Fruit fly (Drosophila melanogaster) whole organism, embryonic: Measurements from ENCODE around the gene CG42819.
A peak's percentile ranks its signal among the peaks of the same experiment; 100 is the strongest.

Experiments
- Aef1 ChIP-seq: fragments of 200-800 bp; sonication (Bioruptor generic); IDR thresholded peaks from 3 replicates; pipeline ENCODE4 v1.3.6; 2022; ENCODE audit warnings: missing biosample characterization, missing genetic modification characterization
- Bdp1 ChIP-seq: fragments of 200-800 bp; sonication (Bioruptor generic); optimal IDR thresholded peaks from 3 replicates; lab custom pipeline; 2016; ENCODE audit warnings: missing biosample characterization, missing genetic modification characterization
- C15 ChIP-seq: fragments of 200-800 bp; sonication (Bioruptor generic); IDR thresholded peaks from 3 replicates; pipeline ENCODE4 v1.3.6; 2022; ENCODE audit warnings: missing biosample characterization, missing genetic modification characterization
- CG10209 ChIP-seq: fragments of 200-800 bp; sonication (Bioruptor generic); optimal IDR thresholded peaks from 3 replicates; lab custom pipeline; 2017; ENCODE audit warnings: missing biosample characterization, mild to moderate bottlenecking, missing genetic modification characterization, missing genetic modification reagents
- CG10431 ChIP-seq: fragments of 200-800 bp; sonication (Bioruptor generic); optimal IDR thresholded peaks from 3 replicates; lab custom pipeline; 2018; ENCODE audit warnings: missing biosample characterization, mild to moderate bottlenecking, missing genetic modification characterization
- CG10565 ChIP-seq: fragments of 200-800 bp; sonication (Bioruptor generic); optimal IDR thresholded peaks from 3 replicates; lab custom pipeline; 2016; ENCODE audit warnings: missing biosample characterization, mild to moderate bottlenecking, missing genetic modification characterization
- CG12391 ChIP-seq: fragments of 200-800 bp; sonication (Bioruptor generic); optimal IDR thresholded peaks from 3 replicates; lab custom pipeline; 2018; ENCODE audit warnings: missing biosample characterization, mild to moderate bottlenecking, missing genetic modification characterization, moderate library complexity
- CG13123 ChIP-seq: fragments of 200-800 bp; sonication (Bioruptor generic); optimal IDR thresholded peaks from 2 replicates; lab custom pipeline; 2016; ENCODE audit warnings: missing biosample characterization, missing genetic modification characterization
- CG13894 ChIP-seq: fragments of 200-800 bp; sonication (Bioruptor generic); optimal IDR thresholded peaks from 3 replicates; lab custom pipeline; 2018; ENCODE audit warnings: missing biosample characterization, mild to moderate bottlenecking, missing genetic modification characterization, moderate library complexity
- CG14965 ChIP-seq: fragments of 200-800 bp; sonication (Bioruptor generic); optimal IDR thresholded peaks from 2 replicates; lab custom pipeline; 2016; ENCODE audit warnings: missing biosample characterization, missing genetic modification characterization, borderline replicate concordance
- CG18619 ChIP-seq: fragments of 200-800 bp; sonication (Bioruptor generic); optimal IDR thresholded peaks from 3 replicates; lab custom pipeline; 2017; ENCODE audit warnings: missing biosample characterization, mild to moderate bottlenecking, missing genetic modification characterization
- CG9797 ChIP-seq: fragments of 200-800 bp; sonication (Bioruptor generic); optimal IDR thresholded peaks from 3 replicates; lab custom pipeline; 2018; ENCODE audit warnings: missing biosample characterization, mild to moderate bottlenecking, missing genetic modification characterization
- CG9932 ChIP-seq: fragments of 200-800 bp; sonication (Bioruptor generic); IDR thresholded peaks from 2 replicates; pipeline ENCODE4 v1.3.6; 2022; ENCODE audit warnings: missing biosample characterization, missing genetic modification characterization
- D19A ChIP-seq: fragments of 200-800 bp; optimal IDR thresholded peaks from 3 replicates; lab custom pipeline; 2019; ENCODE audit warnings: missing biosample characterization, mild to moderate bottlenecking, missing genetic modification characterization, moderate library complexity
- Ets65A ChIP-seq: fragments of 200-800 bp; sonication (Bioruptor generic); peaks from one replicate; lab custom pipeline; 2016; ENCODE audit warnings: missing biosample characterization, missing genetic modification characterization
- Fer2 ChIP-seq: fragments of 200-800 bp; sonication (Bioruptor generic); optimal IDR thresholded peaks from 2 replicates; lab custom pipeline; 2018; ENCODE audit warnings: missing biosample characterization, mild to moderate bottlenecking, missing genetic modification characterization, moderate library complexity
- HLH3B ChIP-seq: fragments of 200-800 bp; sonication (Bioruptor generic); IDR thresholded peaks from 2 replicates; pipeline ENCODE4 v1.3.6; 2022; ENCODE audit warnings: missing biosample characterization, missing genetic modification characterization
- Jarid2 ChIP-seq: fragments of 200-800 bp; sonication (Bioruptor generic); optimal IDR thresholded peaks from 3 replicates; lab custom pipeline; 2017; ENCODE audit warnings: mild to moderate bottlenecking, missing biosample characterization, missing genetic modification reagents, missing genetic modification characterization
- Opbp ChIP-seq: fragments of 200-800 bp; sonication (Bioruptor generic); IDR thresholded peaks from 3 replicates; pipeline ENCODE4 v1.3.6; 2022; ENCODE audit warnings: missing biosample characterization, missing genetic modification characterization; ENCODE audit not compliant: partially characterized antibody
- PHDP ChIP-seq: fragments of 200-800 bp; sonication (Bioruptor generic); optimal IDR thresholded peaks from 3 replicates; lab custom pipeline; 2018; ENCODE audit warnings: missing biosample characterization, mild to moderate bottlenecking, missing genetic modification characterization, moderate library complexity
- Pdp1 ChIP-seq, 2 experiments: fragments of 200-800 bp; sonication (Bioruptor generic); optimal IDR thresholded peaks; 3 replicates each; lab custom pipeline; 2016; ENCODE audit warnings: missing biosample characterization in 2 of 2, missing genetic modification characterization in 2 of 2, mild to moderate bottlenecking in 1 of 2, moderate library complexity in 1 of 2
- Rx ChIP-seq: fragments of 200-800 bp; sonication (Bioruptor generic); IDR thresholded peaks from 2 replicates; pipeline ENCODE4 v1.3.6; 2022; ENCODE audit warnings: missing biosample characterization, missing genetic modification characterization
- Scr ChIP-seq: fragments of 200-800 bp; sonication (Bioruptor generic); IDR thresholded peaks from 2 replicates; pipeline ENCODE4 v1.3.6; 2022; ENCODE audit warnings: missing biosample characterization, missing genetic modification characterization; ENCODE audit not compliant: partially characterized antibody
- Side ChIP-seq: fragments of 200-800 bp; sonication (Bioruptor generic); optimal IDR thresholded peaks from 2 replicates; lab custom pipeline; 2016; ENCODE audit warnings: missing biosample characterization, missing genetic modification characterization
- Vsx1 ChIP-seq: fragments of 200-800 bp; sonication (Bioruptor generic); optimal IDR thresholded peaks from 2 replicates; lab custom pipeline; 2017; ENCODE audit warnings: missing biosample characterization, mild to moderate bottlenecking, missing genetic modification characterization, missing genetic modification reagents
- Xrp1 ChIP-seq: fragments of 200-800 bp; sonication (Bioruptor generic); IDR thresholded peaks from 2 replicates; pipeline ENCODE4 v1.3.6; 2022; ENCODE audit warnings: missing biosample characterization, missing genetic modification characterization
- abd-A ChIP-seq: fragments of 200-800 bp; sonication (Bioruptor generic); optimal IDR thresholded peaks from 3 replicates; lab custom pipeline; 2019; ENCODE audit warnings: missing biosample characterization, mild to moderate bottlenecking, missing genetic modification characterization, moderate library complexity
- aop ChIP-seq: fragments of 200-800 bp; sonication (Bioruptor generic); IDR thresholded peaks from 2 replicates; pipeline ENCODE4 v1.3.6; 2022; ENCODE audit warnings: missing biosample characterization, missing genetic modification characterization
- bowl ChIP-seq: fragments of 200-800 bp; sonication (Bioruptor generic); IDR thresholded peaks from 2 replicates; pipeline ENCODE4 v1.3.6; 2022; ENCODE audit warnings: missing biosample characterization, missing genetic modification characterization
- chif ChIP-seq, 2 experiments: fragments of 200-800 bp; sonication (Bioruptor generic); optimal IDR thresholded peaks; 3 replicates each; lab custom pipeline; 2016; ENCODE audit warnings: missing biosample characterization in 2 of 2, missing genetic modification characterization in 2 of 2
- crol ChIP-seq: fragments of 200-800 bp; sonication (Bioruptor generic); IDR thresholded peaks from 2 replicates; pipeline ENCODE4 v1.3.6; 2022; ENCODE audit warnings: missing biosample characterization, missing genetic modification characterization
- dimm ChIP-seq: fragments of 200-800 bp; sonication (Bioruptor generic); IDR thresholded peaks from 2 replicates; pipeline ENCODE4 v1.3.6; 2022; ENCODE audit warnings: missing biosample characterization, missing genetic modification characterization
- dm ChIP-seq: fragments of 200-800 bp; sonication (Bioruptor generic); optimal IDR thresholded peaks from 3 replicates; lab custom pipeline; 2016; ENCODE audit warnings: missing biosample characterization, missing genetic modification characterization
- exex ChIP-seq: fragments of 200-800 bp; sonication (Bioruptor generic); optimal IDR thresholded peaks from 4 replicates; lab custom pipeline; 2018; ENCODE audit warnings: missing biosample characterization, mild to moderate bottlenecking, missing genetic modification characterization, moderate library complexity
- fd3F ChIP-seq: fragments of 200-800 bp; sonication (Bioruptor generic); optimal IDR thresholded peaks from 2 replicates; lab custom pipeline; 2018; ENCODE audit warnings: missing biosample characterization, mild to moderate bottlenecking, missing genetic modification characterization, moderate library complexity
- fru ChIP-seq: fragments of >200 bp; optimal IDR thresholded peaks from 2 replicates; lab custom pipeline; 2017
- gem ChIP-seq: fragments of 200-800 bp; sonication (Bioruptor generic); optimal IDR thresholded peaks from 2 replicates; lab custom pipeline; 2019; ENCODE audit warnings: missing biosample characterization, mild to moderate bottlenecking, missing genetic modification characterization, moderate library complexity
- kah ChIP-seq: fragments of 200-800 bp; sonication (Bioruptor generic); optimal IDR thresholded peaks from 2 replicates; lab custom pipeline; 2018; ENCODE audit warnings: missing biosample characterization, mild to moderate bottlenecking, missing genetic modification characterization
- kni ChIP-seq: fragments of 200-800 bp; sonication (Bioruptor generic); optimal IDR thresholded peaks from 3 replicates; lab custom pipeline; 2017; ENCODE audit warnings: mild to moderate bottlenecking, missing biosample characterization, missing genetic modification reagents, missing genetic modification characterization
- lilli ChIP-seq: fragments of 200-800 bp; sonication (Bioruptor generic); optimal IDR thresholded peaks from 3 replicates; lab custom pipeline; 2016; ENCODE audit warnings: missing biosample characterization, missing genetic modification characterization
- pb ChIP-seq: fragments of 200-800 bp; sonication (Bioruptor generic); optimal IDR thresholded peaks from 3 replicates; lab custom pipeline; 2016; ENCODE audit warnings: missing biosample characterization, missing genetic modification characterization
- pros ChIP-seq: fragments of 200-800 bp; sonication (Bioruptor generic); optimal IDR thresholded peaks from 3 replicates; lab custom pipeline; 2019; ENCODE audit warnings: missing biosample characterization, mild to moderate bottlenecking, missing genetic modification characterization, moderate library complexity
- psq ChIP-seq: fragments of 200-800 bp; sonication (Bioruptor generic); optimal IDR thresholded peaks from 2 replicates; lab custom pipeline; 2017; ENCODE audit warnings: missing biosample characterization, missing genetic modification characterization
- run ChIP-seq: fragments of 200-800 bp; sonication (Bioruptor generic); optimal IDR thresholded peaks from 3 replicates; lab custom pipeline; 2018; ENCODE audit warnings: missing biosample characterization, mild to moderate bottlenecking, missing genetic modification characterization
- slbo ChIP-seq: fragments of 200-800 bp; sonication (Bioruptor generic); IDR thresholded peaks from 2 replicates; pipeline ENCODE4 v1.3.6; 2022; ENCODE audit warnings: missing biosample characterization, missing genetic modification characterization
- slou ChIP-seq: fragments of 200-800 bp; sonication (Bioruptor generic); optimal IDR thresholded peaks from 3 replicates; lab custom pipeline; 2016; ENCODE audit warnings: missing biosample characterization, missing genetic modification characterization
- stc ChIP-seq: fragments of 200-800 bp; sonication (Bioruptor generic); IDR thresholded peaks from 2 replicates; pipeline ENCODE4 v1.3.6; 2022; ENCODE audit warnings: missing biosample characterization, missing genetic modification characterization
- tio ChIP-seq: fragments of 200-800 bp; sonication (Bioruptor generic); optimal IDR thresholded peaks from 2 replicates; lab custom pipeline; 2017; ENCODE audit warnings: missing biosample characterization, missing genetic modification characterization, inconsistent platforms
- twi ChIP-seq: fragments of 200-800 bp; optimal IDR thresholded peaks from 2 replicates; lab custom pipeline; 2019; ENCODE audit warnings: missing biosample characterization, mild to moderate bottlenecking, missing genetic modification characterization, moderate library complexity
- zen ChIP-seq: fragments of 200-800 bp; sonication (Bioruptor generic); optimal IDR thresholded peaks from 3 replicates; lab custom pipeline; 2018; ENCODE audit warnings: missing biosample characterization, mild to moderate bottlenecking, missing genetic modification characterization, moderate library complexity

CG42819 gene

dm6 chr2L:8384108-8384601, 5.0 kb downstream of the CG42819 start, which contains the start of the genes Dad1 and CG13384 (continued):
- peak; percentile 58 for TF ChIP-seq dimm (GFP tag; lab: Robert Waterston, UW)
- TF ChIP-seq exex: peak; percentile 90
- TF ChIP-seq Side (GFP tag; lab: Kevin White, UChicago): no peak
- TF ChIP-seq Bdp1: peak; percentile 63
- peak; percentile 14; the same call in 1 of the 2 replicates for TF ChIP-seq crol
- TF ChIP-seq bowl (GFP tag; lab: Robert Waterston, UW): peak; percentile 48; the same call in 1 of the 2 replicates
- TF ChIP-seq abd-A (tag; lab: Kevin White, UChicago): no peak
- peak; percentile 79 for TF ChIP-seq kah (GFP tag; lab: Kevin White, UChicago)
- peak; percentile 33; the same call in 1 of the 3 replicates for TF ChIP-seq Opbp (GFP tag; lab: Robert Waterston, UW)
- peak; percentile 92 for TF ChIP-seq fd3F (GFP tag; lab: Kevin White, UChicago)
- TF ChIP-seq twi (tag; lab: Kevin White, UChicago): peak; percentile 90
- peak; percentile 69 for TF ChIP-seq Jarid2 (GFP tag; lab: Kevin White, UChicago)
- peak; percentile 96 for TF ChIP-seq CG13894
- no peak for TF ChIP-seq pb (GFP tag; lab: Kevin White, UChicago)
- TF ChIP-seq fru (lab: Kevin White, UChicago): no peak
- peak; percentile 83 for TF ChIP-seq run
- TF ChIP-seq PHDP (tag; lab: Kevin White, UChicago): peak; percentile 96
- peak; percentile 88 for TF ChIP-seq slou
- TF ChIP-seq Xrp1 (GFP tag; lab: Robert Waterston, UW): peak; percentile 94
- TF ChIP-seq CG13123 (GFP tag; lab: Kevin White, UChicago): peak; percentile 77
- peak; percentile 78 for TF ChIP-seq pros (GFP tag; lab: Kevin White, UChicago)
- TF ChIP-seq stc (GFP tag; lab: Robert Waterston, UW): peak; percentile 89
- TF ChIP-seq Scr (GFP tag; lab: Robert Waterston, UW): peak; percentile 60
- TF ChIP-seq tio (GFP tag; lab: Kevin White, UChicago): peak; percentile 88
- peak; percentile 84 for TF ChIP-seq psq (GFP tag; lab: Kevin White, UChicago)
- TF ChIP-seq chif (GFP tag; optimal IDR thresholded peaks at IDR 0.05; lab: Kevin White, UChicago): peak; percentile 46 to 74
- TF ChIP-seq CG18619: peak; percentile 93
- peak; percentile 78 for TF ChIP-seq Vsx1 (GFP tag; lab: Kevin White, UChicago)
- peak; percentile 58 for TF ChIP-seq Rx (GFP tag; lab: Robert Waterston, UW)
- peak; percentile 68; the same call in 1 of the 3 replicates for TF ChIP-seq C15 (GFP tag; lab: Robert Waterston, UW)
- peak; percentile 49 to 74 for TF ChIP-seq Pdp1 (GFP tag; optimal IDR thresholded peaks at IDR 0.05; lab: Kevin White, UChicago)
- TF ChIP-seq CG10431: peak; percentile 85
- TF ChIP-seq CG10209 (GFP tag; lab: Kevin White, UChicago): peak; percentile 92
- TF ChIP-seq CG9797 (GFP tag; lab: Kevin White, UChicago): peak; percentile 69
- peak; percentile 96 for TF ChIP-seq slbo (GFP tag; lab: Robert Waterston, UW)
- peak; percentile 36 for TF ChIP-seq dm (GFP tag; lab: Kevin White, UChicago)
- no peak for TF ChIP-seq CG14965
- peak; percentile 94 for TF ChIP-seq Fer2
- TF ChIP-seq Aef1 (GFP tag; lab: Robert Waterston, UW): peak; percentile 74
- peak; percentile 81 for TF ChIP-seq D19A (tag; lab: Kevin White, UChicago)
- TF ChIP-seq Ets65A (GFP tag; lab: Kevin White, UChicago): peak; percentile 93
- TF ChIP-seq zen (tag; lab: Kevin White, UChicago): peak; percentile 89
- no peak for TF ChIP-seq aop (GFP tag; lab: Robert Waterston, UW)
- peak; percentile 38 for TF ChIP-seq CG10565 (GFP tag; lab: Kevin White, UChicago)
- TF ChIP-seq CG12391 (tag; lab: Kevin White, UChicago): peak; percentile 97
- TF ChIP-seq lilli (GFP tag; lab: Kevin White, UChicago): peak; percentile 91
- peak; percentile 88 for TF ChIP-seq HLH3B (GFP tag; lab: Robert Waterston, UW)
- TF ChIP-seq CG9932: peak; percentile 97
- TF ChIP-seq kni: peak; percentile 59
- peak; percentile 97 for TF ChIP-seq gem (tag; lab: Kevin White, UChicago)
